Fruit fly (Drosophila melanogaster) S2 (cell line): ENCODE measurements around the gene CG46396.
A peak's percentile ranks its signal among the peaks of the same experiment; 100 is the strongest.

Experiments used
- CG8478 ChIP-seq: fragments of >200 bp; optimal IDR thresholded peaks from 2 replicates; lab custom pipeline; 2018
- CTCF ChIP-seq, 2 experiments: fragments of >200 bp; optimal IDR thresholded peaks; 2 replicates each; lab custom pipeline; 2018

The CG46396 gene

dm6 chr3R:6303738-6304137, at the start of gene CG46396:
Gene CG46396, plus strand, starts transcription at chr3R:6304038.
- TF ChIP-seq CTCF (optimal IDR thresholded peaks at IDR 0.05; lab: Kevin White, UChicago) = no peak
- no peak for TF ChIP-seq CG8478 (lab: Kevin White, UChicago)

- TF ChIP-seq CG8478 (lab: Kevin White, UChicago) = no peak
- peak; percentile 82 to 86 for TF ChIP-seq CTCF (optimal IDR thresholded peaks at IDR 0.05; lab: Kevin White, UChicago)
These were observed 49.4 kb upstream of the CG46396 start for dm6 chr3R:6254438-6254837.

dm6 chr3R:6254875-6255274, 49.0 kb upstream of the CG46396 start, which contains the start of gene Osi8:
Gene Osi8, plus strand, starts transcription at chr3R:6255175.
- TF ChIP-seq CTCF (optimal IDR thresholded peaks at IDR 0.05; lab: Kevin White, UChicago) (no peak), CG8478 (lab: Kevin White, UChicago) (no peak)

- TF ChIP-seq CG8478 (lab: Kevin White, UChicago) (no peak), CTCF (optimal IDR thresholded peaks at IDR 0.05; lab: Kevin White, UChicago) (no peak)
These were observed 44.0 kb upstream of the CG46396 start, which contains the start of gene Osi9 for dm6 chr3R:6259837-6260236. Gene Osi9, plus strand, starts transcription at chr3R:6260211.

- TF ChIP-seq CG8478 (lab: Kevin White, UChicago) (no peak), CTCF (optimal IDR thresholded peaks at IDR 0.05; lab: Kevin White, UChicago) (no peak)
These were observed 40.2 kb upstream of the CG46396 start, which contains the start of gene Osi10a for dm6 chr3R:6263658-6264057. Gene Osi10a, plus strand, starts transcription at chr3R:6263958.

- TF ChIP-seq CTCF (optimal IDR thresholded peaks at IDR 0.05; lab: Kevin White, UChicago) = no peak
- TF ChIP-seq CG8478 (lab: Kevin White, UChicago) = no peak
These were observed 37.9 kb upstream of the CG46396 start, which contains the start of gene Osi10b for dm6 chr3R:6265890-6266289. Gene Osi10b, plus strand, starts transcription at chr3R:6266190.

dm6 chr3R:6268657-6269056, 35.2 kb upstream of the CG46396 start, which contains the start of gene Osi11:
Gene Osi11, minus strand, starts transcription at chr3R:6268757.
- TF ChIP-seq CG8478 (lab: Kevin White, UChicago) (no peak), CTCF (optimal IDR thresholded peaks at IDR 0.05; lab: Kevin White, UChicago) (no peak)

- TF ChIP-seq CTCF (optimal IDR thresholded peaks at IDR 0.05; lab: Kevin White, UChicago) (no peak), CG8478 (lab: Kevin White, UChicago) (no peak)
These were observed 33.9 kb upstream of the CG46396 start for dm6 chr3R:6269986-6270385.

- TF ChIP-seq CTCF (optimal IDR thresholded peaks at IDR 0.05; lab: Kevin White, UChicago) (no peak), CG8478 (lab: Kevin White, UChicago) (no peak)
These were observed 25.6 kb upstream of the CG46396 start, which contains the start of gene Osi12 for dm6 chr3R:6278231-6278630. Gene Osi12, plus strand, starts transcription at chr3R:6278531.

dm6 chr3R:6285100-6285499, 18.7 kb upstream of the CG46396 start, which contains the start of gene CG15597:
Gene CG15597, minus strand, starts transcription at chr3R:6285200.
- TF ChIP-seq CTCF (optimal IDR thresholded peaks at IDR 0.05; lab: Kevin White, UChicago) (no peak), CG8478 (lab: Kevin White, UChicago) (no peak)

- TF ChIP-seq CTCF (optimal IDR thresholded peaks at IDR 0.05; lab: Kevin White, UChicago) (no peak), CG8478 (lab: Kevin White, UChicago) (no peak)
These were observed 16.4 kb upstream of the CG46396 start, which contains the start of gene CG15594 for dm6 chr3R:6287433-6287832. Gene CG15594, plus strand, starts transcription at chr3R:6287733.

- TF ChIP-seq CG8478 (lab: Kevin White, UChicago) = no peak
- TF ChIP-seq CTCF (optimal IDR thresholded peaks at IDR 0.05; lab: Kevin White, UChicago) = no peak
These were observed 13.5 kb upstream of the CG46396 start for dm6 chr3R:6290289-6290688.

- TF ChIP-seq CG8478 (lab: Kevin White, UChicago) (no peak), CTCF (optimal IDR thresholded peaks at IDR 0.05; lab: Kevin White, UChicago) (no peak)
These were observed 12.4 kb upstream of the CG46396 start, which contains the start of gene Osi13 for dm6 chr3R:6291437-6291836. Gene Osi13, plus strand, starts transcription at chr3R:6291737.

- TF ChIP-seq CG8478 (lab: Kevin White, UChicago) (no peak), CTCF (optimal IDR thresholded peaks at IDR 0.05; lab: Kevin White, UChicago) (no peak)
These were observed 9.8 kb upstream of the CG46396 start for dm6 chr3R:6294046-6294445.

dm6 chr3R:6297164-6297563, 6.7 kb upstream of the CG46396 start:
- TF ChIP-seq CTCF (optimal IDR thresholded peaks at IDR 0.05; lab: Kevin White, UChicago) (no peak), CG8478 (lab: Kevin White, UChicago) (no peak)

dm6 chr3R:6298828-6299227, 5.0 kb upstream of the CG46396 start, which contains the start of gene Osi14:
Gene Osi14, plus strand, starts transcription at chr3R:6299128.
- no peak for TF ChIP-seq CG8478 (lab: Kevin White, UChicago)
- no peak for TF ChIP-seq CTCF (optimal IDR thresholded peaks at IDR 0.05; lab: Kevin White, UChicago)
